Fruit fly (Drosophila melanogaster) whole organism, embryonic: ENCODE measurements around the gene mag.

Source experiments
- Abd-B ChIP-seq: fragments of 200-800 bp; sonication (Bioruptor generic); optimal IDR thresholded peaks from 2 replicates; lab custom pipeline; 2018; ENCODE audit warnings: missing biosample characterization, mild to moderate bottlenecking, missing genetic modification characterization, moderate library complexity
- Ada2b ChIP-seq: fragments of 200-800 bp; sonication (Bioruptor generic); IDR thresholded peaks from 2 replicates; pipeline ENCODE4 v1.3.6; 2022; ENCODE audit warnings: missing biosample characterization, missing genetic modification characterization
- Bgb ChIP-seq: fragments of 200-800 bp; sonication (Bioruptor generic); IDR thresholded peaks from 2 replicates; pipeline ENCODE4 v1.3.6; 2022; ENCODE audit warnings: missing biosample characterization, missing genetic modification characterization; ENCODE audit not compliant: partially characterized antibody
- CG1024 ChIP-seq: fragments of 200-800 bp; sonication (Bioruptor generic); IDR thresholded peaks from 2 replicates; pipeline ENCODE4 v1.3.6; 2022; ENCODE audit warnings: missing biosample characterization, missing genetic modification characterization
- CG10321 ChIP-seq: fragments of 200-800 bp; sonication (Bioruptor generic); IDR thresholded peaks from 2 replicates; pipeline ENCODE4 v1.3.6; 2022; ENCODE audit warnings: missing biosample characterization, missing genetic modification characterization
- CG11723 ChIP-seq: fragments of 200-800 bp; sonication (Bioruptor generic); optimal IDR thresholded peaks from 2 replicates; lab custom pipeline; 2017; ENCODE audit warnings: missing biosample characterization, mild to moderate bottlenecking, missing genetic modification characterization
- CG12299 ChIP-seq: fragments of 200-800 bp; sonication (Bioruptor generic); optimal IDR thresholded peaks from 2 replicates; lab custom pipeline; 2018; ENCODE audit warnings: missing biosample characterization, mild to moderate bottlenecking, missing genetic modification characterization
- CG13894 ChIP-seq: fragments of 200-800 bp; sonication (Bioruptor generic); optimal IDR thresholded peaks from 3 replicates; lab custom pipeline; 2018; ENCODE audit warnings: missing biosample characterization, mild to moderate bottlenecking, missing genetic modification characterization, moderate library complexity
- CG15011 ChIP-seq: fragments of 200-800 bp; sonication (Bioruptor generic); optimal IDR thresholded peaks from 3 replicates; lab custom pipeline; 2018; ENCODE audit warnings: missing biosample characterization, mild to moderate bottlenecking, missing genetic modification characterization
- CG17385 ChIP-seq: fragments of 200-800 bp; sonication (Bioruptor generic); optimal IDR thresholded peaks from 3 replicates; lab custom pipeline; 2018; ENCODE audit warnings: missing biosample characterization, mild to moderate bottlenecking, missing genetic modification characterization
- CG2129 ChIP-seq: fragments of 200-800 bp; sonication (Bioruptor generic); IDR thresholded peaks from 2 replicates; pipeline ENCODE4 v1.3.6; 2022; ENCODE audit warnings: missing biosample characterization, missing genetic modification characterization; ENCODE audit not compliant: partially characterized antibody
- CG30431 ChIP-seq: fragments of 200-800 bp; sonication (Bioruptor generic); optimal IDR thresholded peaks from 2 replicates; lab custom pipeline; 2017; ENCODE audit warnings: missing biosample characterization, missing genetic modification characterization
- CG4282 ChIP-seq: fragments of 200-800 bp; sonication (Bioruptor generic); optimal IDR thresholded peaks from 2 replicates; lab custom pipeline; 2016; ENCODE audit warnings: missing biosample characterization, missing genetic modification characterization
- CG43689 ChIP-seq: fragments of 200-800 bp; sonication (Bioruptor generic); IDR thresholded peaks from 2 replicates; pipeline ENCODE4 v1.3.6; 2022; ENCODE audit warnings: missing biosample characterization, missing genetic modification characterization
- CG4707 ChIP-seq: fragments of 200-800 bp; sonication (Bioruptor generic); optimal IDR thresholded peaks from 2 replicates; lab custom pipeline; 2018; ENCODE audit warnings: missing biosample characterization, mild to moderate bottlenecking, missing genetic modification characterization, moderate library complexity
- CG4854 ChIP-seq: fragments of 200-800 bp; sonication (Bioruptor generic); optimal IDR thresholded peaks from 2 replicates; lab custom pipeline; 2016; ENCODE audit warnings: missing biosample characterization, missing genetic modification characterization, inconsistent platforms
- CG6254 ChIP-seq: fragments of 200-800 bp; sonication (Bioruptor generic); optimal IDR thresholded peaks from 3 replicates; lab custom pipeline; 2017; ENCODE audit warnings: mild to moderate bottlenecking, missing biosample characterization, missing genetic modification reagents, missing genetic modification characterization
- CG6272 ChIP-seq: fragments of 200-800 bp; sonication (Bioruptor generic); IDR thresholded peaks from 2 replicates; pipeline ENCODE4 v1.3.6; 2022; ENCODE audit warnings: missing biosample characterization, missing genetic modification characterization
- CG6791 ChIP-seq: fragments of 200-800 bp; sonication (Bioruptor generic); IDR thresholded peaks from 3 replicates; pipeline ENCODE4 v1.3.6; 2022; ENCODE audit warnings: missing biosample characterization, missing genetic modification characterization; ENCODE audit not compliant: partially characterized antibody
- CG6813 ChIP-seq: fragments of 200-800 bp; sonication (Bioruptor generic); optimal IDR thresholded peaks from 2 replicates; lab custom pipeline; 2017; ENCODE audit warnings: missing biosample characterization, missing genetic modification characterization, mild to moderate bottlenecking, moderate library complexity, missing genetic modification reagents
- CG9609 ChIP-seq: fragments of 200-800 bp; sonication (Bioruptor generic); optimal IDR thresholded peaks from 3 replicates; lab custom pipeline; 2016; ENCODE audit warnings: missing biosample characterization, missing genetic modification characterization
- D19B ChIP-seq: fragments of 200-800 bp; sonication (Bioruptor generic); optimal IDR thresholded peaks from 2 replicates; lab custom pipeline; 2017; ENCODE audit warnings: missing biosample characterization, mild to moderate bottlenecking, missing genetic modification characterization
- Dbx ChIP-seq: fragments of 200-800 bp; sonication (Bioruptor generic); IDR thresholded peaks from 3 replicates; pipeline ENCODE4 v1.3.6; 2022; ENCODE audit warnings: missing biosample characterization, missing genetic modification characterization
- Doc3 ChIP-seq: fragments of 200-800 bp; sonication (Bioruptor generic); IDR thresholded peaks from 3 replicates; pipeline ENCODE4 v1.3.6; 2022; ENCODE audit warnings: missing biosample characterization, missing genetic modification characterization; ENCODE audit not compliant: partially characterized antibody
- HLH3B ChIP-seq: fragments of 200-800 bp; sonication (Bioruptor generic); IDR thresholded peaks from 2 replicates; pipeline ENCODE4 v1.3.6; 2022; ENCODE audit warnings: missing biosample characterization, missing genetic modification characterization
- Hsf ChIP-seq: fragments of 200-800 bp; sonication (Bioruptor generic); optimal IDR thresholded peaks from 3 replicates; lab custom pipeline; 2016; ENCODE audit warnings: missing biosample characterization, missing genetic modification characterization
- MBD-R2 ChIP-seq: fragments of 200-800 bp; sonication (Bioruptor generic); IDR thresholded peaks from 2 replicates; pipeline ENCODE4 v1.3.6; 2022; ENCODE audit warnings: missing biosample characterization, missing genetic modification characterization
- MTF-1 ChIP-seq: fragments of 200-800 bp; sonication (Bioruptor generic); optimal IDR thresholded peaks from 2 replicates; lab custom pipeline; 2018; ENCODE audit warnings: missing biosample characterization, mild to moderate bottlenecking, missing genetic modification characterization, borderline replicate concordance
- PHDP ChIP-seq: fragments of 200-800 bp; sonication (Bioruptor generic); optimal IDR thresholded peaks from 3 replicates; lab custom pipeline; 2018; ENCODE audit warnings: missing biosample characterization, mild to moderate bottlenecking, missing genetic modification characterization, moderate library complexity
- Poxn ChIP-seq: fragments of 200-800 bp; sonication (Bioruptor generic); IDR thresholded peaks from 2 replicates; pipeline ENCODE4 v1.3.6; 2022; ENCODE audit warnings: missing biosample characterization, missing genetic modification characterization
- Sin3A ChIP-seq: fragments of >200 bp; optimal IDR thresholded peaks from 2 replicates; lab custom pipeline; 2018
- bab2 ChIP-seq: fragments of 200-800 bp; sonication (Bioruptor generic); optimal IDR thresholded peaks from 2 replicates; lab custom pipeline; 2016; ENCODE audit warnings: missing biosample characterization, missing genetic modification characterization
- bbx ChIP-seq: fragments of 200-800 bp; sonication (Bioruptor generic); IDR thresholded peaks from 2 replicates; pipeline ENCODE4 v1.3.6; 2022; ENCODE audit warnings: missing biosample characterization, missing genetic modification characterization; ENCODE audit not compliant: partially characterized antibody
- btn ChIP-seq: fragments of 200-800 bp; sonication (Bioruptor generic); optimal IDR thresholded peaks from 2 replicates; lab custom pipeline; 2016; ENCODE audit warnings: missing biosample characterization, missing genetic modification characterization
- cato ChIP-seq: fragments of 200-800 bp; sonication (Bioruptor generic); optimal IDR thresholded peaks from 2 replicates; lab custom pipeline; 2016; ENCODE audit warnings: missing biosample characterization, missing genetic modification characterization, borderline replicate concordance
- croc ChIP-seq: fragments of 200-800 bp; sonication (Bioruptor generic); conservative IDR thresholded peaks from 3 replicates; pipeline ENCODE4 v1.3.6; 2022; ENCODE audit warnings: missing biosample characterization, missing genetic modification characterization
- esg ChIP-seq: fragments of 200-800 bp; sonication (Bioruptor generic); conservative IDR thresholded peaks from 2 replicates; pipeline ENCODE4 v1.3.6; 2022; ENCODE audit warnings: missing biosample characterization, missing genetic modification characterization
- fd102C ChIP-seq: fragments of 200-800 bp; sonication (Bioruptor generic); optimal IDR thresholded peaks from 2 replicates; lab custom pipeline; 2018; ENCODE audit warnings: missing biosample characterization, mild to moderate bottlenecking, missing genetic modification characterization, moderate library complexity
- gcm2 ChIP-seq: fragments of 200-800 bp; sonication (Bioruptor generic); optimal IDR thresholded peaks from 2 replicates; lab custom pipeline; 2016; ENCODE audit warnings: missing biosample characterization, missing genetic modification characterization
- h ChIP-seq: fragments of >200 bp; optimal IDR thresholded peaks from 2 replicates; lab custom pipeline; 2017
- ind ChIP-seq: fragments of 200-800 bp; sonication (Bioruptor generic); optimal IDR thresholded peaks from 3 replicates; lab custom pipeline; 2016; ENCODE audit warnings: missing biosample characterization, missing genetic modification characterization
- lbe ChIP-seq: fragments of 200-800 bp; sonication (Bioruptor generic); optimal IDR thresholded peaks from 2 replicates; lab custom pipeline; 2016; ENCODE audit warnings: missing biosample characterization, mild to moderate bottlenecking, missing genetic modification characterization
- mld ChIP-seq: fragments of 200-800 bp; sonication (Bioruptor generic); IDR thresholded peaks from 3 replicates; pipeline ENCODE4 v1.3.6; 2022; ENCODE audit warnings: missing biosample characterization, missing genetic modification characterization; ENCODE audit not compliant: partially characterized antibody
- nom ChIP-seq: fragments of 200-800 bp; sonication (Bioruptor generic); optimal IDR thresholded peaks from 2 replicates; lab custom pipeline; 2017; ENCODE audit warnings: missing biosample characterization, missing genetic modification characterization, mild to moderate bottlenecking, moderate library complexity, missing genetic modification reagents
- onecut ChIP-seq: fragments of 200-800 bp; sonication (Bioruptor generic); IDR thresholded peaks from 2 replicates; pipeline ENCODE4 v1.3.6; 2022; ENCODE audit warnings: missing biosample characterization, missing genetic modification characterization
- pros ChIP-seq: fragments of 200-800 bp; sonication (Bioruptor generic); optimal IDR thresholded peaks from 3 replicates; lab custom pipeline; 2019; ENCODE audit warnings: missing biosample characterization, mild to moderate bottlenecking, missing genetic modification characterization, moderate library complexity
- salm ChIP-seq: fragments of 200-800 bp; sonication (Bioruptor generic); optimal IDR thresholded peaks from 2 replicates; lab custom pipeline; 2018; ENCODE audit warnings: missing biosample characterization, mild to moderate bottlenecking, missing genetic modification characterization
- tx ChIP-seq: fragments of 200-800 bp; sonication (Bioruptor generic); optimal IDR thresholded peaks from 2 replicates; lab custom pipeline; 2016; ENCODE audit warnings: missing biosample characterization, missing genetic modification characterization
- unpg ChIP-seq: fragments of 200-800 bp; sonication (Bioruptor generic); optimal IDR thresholded peaks from 3 replicates; lab custom pipeline; 2018; ENCODE audit warnings: missing biosample characterization, mild to moderate bottlenecking, missing genetic modification characterization, moderate library complexity
- wdn ChIP-seq: fragments of 200-800 bp; sonication (Bioruptor generic); IDR thresholded peaks from 2 replicates; pipeline ENCODE4 v1.3.6; 2022; ENCODE audit warnings: missing biosample characterization, missing genetic modification characterization
- yki ChIP-seq: fragments of >200 bp; optimal IDR thresholded peaks from 3 replicates; lab custom pipeline; 2018
- zfh2 ChIP-seq: fragments of 200-800 bp; sonication (Bioruptor generic); optimal IDR thresholded peaks from 2 replicates; lab custom pipeline; 2016; ENCODE audit warnings: missing biosample characterization, missing genetic modification characterization

Gene mag

dm6 chr3L:20474789-20475208, 14.3 kb downstream of the mag start (continued):
- TF ChIP-seq MTF-1 (GFP tag; lab: Kevin White, UChicago) (peak; percentile 81), onecut (GFP tag; lab: Robert Waterston, UW) (peak; percentile 73), Dbx (GFP tag; lab: Robert Waterston, UW) (no peak), PHDP (tag; lab: Kevin White, UChicago) (peak; percentile 91), Poxn (GFP tag; lab: Robert Waterston, UW) (no peak), CG43689 (GFP tag; lab: Robert Waterston, UW) (no peak), esg (GFP tag; lab: Robert Waterston, UW) (no peak), D19B (peak; percentile 57), fd102C (no peak), wdn (GFP tag; lab: Robert Waterston, UW) (no peak), yki (lab: Kevin White, UChicago) (no peak), CG2129 (GFP tag; lab: Robert Waterston, UW) (no peak), HLH3B (GFP tag; lab: Robert Waterston, UW) (no peak), CG9609 (peak; percentile 84), bab2 (GFP tag; lab: Kevin White, UChicago) (peak; percentile 89), CG1024 (GFP tag; lab: Robert Waterston, UW) (no peak), CG10321 (GFP tag; lab: Robert Waterston, UW) (no peak), MBD-R2 (GFP tag; lab: Robert Waterston, UW) (no peak), Abd-B (GFP tag; lab: Kevin White, UChicago) (peak; percentile 84), CG11723 (GFP tag; lab: Kevin White, UChicago) (peak; percentile 72), nom (peak; percentile 51), CG6791 (no peak), Hsf (GFP tag; lab: Kevin White, UChicago) (peak; percentile 84), CG13894 (tag; lab: Kevin White, UChicago) (peak; percentile 91), h (lab: Kevin White, UChicago) (no peak), Bgb (GFP tag; lab: Robert Waterston, UW) (no peak), CG6813 (GFP tag; lab: Kevin White, UChicago) (peak; percentile 82), croc (GFP tag; lab: Robert Waterston, UW) (peak; percentile 58), Ada2b (no peak), mld (no peak), btn (GFP tag; lab: Kevin White, UChicago) (peak; percentile 19), salm (tag; lab: Kevin White, UChicago) (peak; percentile 37), CG17385 (GFP tag; lab: Kevin White, UChicago) (peak; percentile 80), CG15011 (GFP tag; lab: Kevin White, UChicago) (peak; percentile 74), lbe (GFP tag; lab: Kevin White, UChicago) (peak; percentile 71), CG4854 (GFP tag; lab: Kevin White, UChicago) (peak; percentile 80), gcm2 (GFP tag; lab: Kevin White, UChicago) (peak; percentile 47), Doc3 (GFP tag; lab: Robert Waterston, UW) (no peak), cato (peak; percentile 71), zfh2 (GFP tag; lab: Kevin White, UChicago) (peak; percentile 90), unpg (GFP tag; lab: Kevin White, UChicago) (peak; percentile 86), pros (GFP tag; lab: Kevin White, UChicago) (no peak), CG6272 (GFP tag; lab: Robert Waterston, UW) (peak; percentile 75), CG4707 (peak; percentile 56), bbx (GFP tag; lab: Robert Waterston, UW) (no peak), CG30431 (GFP tag; lab: Kevin White, UChicago) (peak; percentile 71), CG4282 (peak; percentile 72), CG6254 (GFP tag; lab: Kevin White, UChicago) (peak; percentile 59), ind (GFP tag; lab: Kevin White, UChicago) (peak; percentile 93), tx (GFP tag; lab: Kevin White, UChicago) (peak; percentile 76), Sin3A (lab: Kevin White, UChicago) (peak; percentile 35), CG12299 (tag; lab: Kevin White, UChicago) (peak; percentile 75)
